Fruit fly (Drosophila melanogaster) whole organism, embryonic: ENCODE results near the gene Drs.

Experiments
- B-H2 ChIP-seq: fragments of 200-800 bp; sonication (Bioruptor generic); optimal IDR thresholded peaks from 2 replicates; lab custom pipeline; 2018; ENCODE audit warnings: missing biosample characterization, mild to moderate bottlenecking, missing genetic modification characterization
- CG10147 ChIP-seq: fragments of 200-800 bp; sonication (Bioruptor generic); optimal IDR thresholded peaks from 2 replicates; lab custom pipeline; 2019; ENCODE audit warnings: missing biosample characterization, mild to moderate bottlenecking, missing genetic modification characterization, moderate library complexity
- CG11723 ChIP-seq: fragments of 200-800 bp; sonication (Bioruptor generic); optimal IDR thresholded peaks from 2 replicates; lab custom pipeline; 2017; ENCODE audit warnings: missing biosample characterization, mild to moderate bottlenecking, missing genetic modification characterization
- CG12104 ChIP-seq: fragments of 200-800 bp; sonication (Bioruptor generic); optimal IDR thresholded peaks from 3 replicates; lab custom pipeline; 2016; ENCODE audit warnings: missing biosample characterization, missing genetic modification characterization
- CG12219 ChIP-seq: fragments of 200-800 bp; sonication (Bioruptor generic); optimal IDR thresholded peaks from 3 replicates; lab custom pipeline; 2018; ENCODE audit warnings: missing biosample characterization, mild to moderate bottlenecking, missing genetic modification characterization
- CG12769 ChIP-seq: fragments of 200-800 bp; sonication (Bioruptor generic); optimal IDR thresholded peaks from 2 replicates; lab custom pipeline; 2019; ENCODE audit warnings: missing biosample characterization, mild to moderate bottlenecking, missing genetic modification characterization, moderate library complexity
- CG12942 ChIP-seq: fragments of 200-800 bp; sonication (Bioruptor generic); optimal IDR thresholded peaks from 3 replicates; lab custom pipeline; 2016; ENCODE audit warnings: missing biosample characterization, missing genetic modification characterization
- CG13123 ChIP-seq: fragments of 200-800 bp; sonication (Bioruptor generic); optimal IDR thresholded peaks from 2 replicates; lab custom pipeline; 2016; ENCODE audit warnings: missing biosample characterization, missing genetic modification characterization
- CG14050 ChIP-seq: fragments of 200-800 bp; sonication (Bioruptor generic); IDR thresholded peaks from 3 replicates; pipeline ENCODE4 v1.3.6; 2022; ENCODE audit warnings: missing biosample characterization, missing genetic modification characterization
- CG15073 ChIP-seq: fragments of 200-800 bp; sonication (Bioruptor generic); optimal IDR thresholded peaks from 2 replicates; lab custom pipeline; 2016; ENCODE audit warnings: missing biosample characterization, missing genetic modification characterization
- CG15696 ChIP-seq: fragments of 200-800 bp; sonication (Bioruptor generic); optimal IDR thresholded peaks from 2 replicates; lab custom pipeline; 2019; ENCODE audit warnings: missing biosample characterization, mild to moderate bottlenecking, missing genetic modification characterization, moderate library complexity
- CG1647 ChIP-seq: fragments of 200-800 bp; sonication (Bioruptor generic); optimal IDR thresholded peaks from 3 replicates; lab custom pipeline; 2016; ENCODE audit warnings: missing biosample characterization, missing genetic modification characterization
- CG17186 ChIP-seq: fragments of 200-800 bp; sonication (Bioruptor generic); optimal IDR thresholded peaks from 3 replicates; lab custom pipeline; 2017; ENCODE audit warnings: missing biosample characterization, missing genetic modification reagents, missing genetic modification characterization
- CG18262 ChIP-seq: fragments of 200-800 bp; optimal IDR thresholded peaks from 3 replicates; lab custom pipeline; 2019; ENCODE audit warnings: missing biosample characterization, mild to moderate bottlenecking, missing genetic modification characterization, moderate library complexity
- CG2875 ChIP-seq: fragments of 200-800 bp; sonication (Bioruptor generic); optimal IDR thresholded peaks from 2 replicates; lab custom pipeline; 2017; ENCODE audit warnings: missing biosample characterization, mild to moderate bottlenecking, missing genetic modification characterization, missing genetic modification reagents
- CG30431 ChIP-seq: fragments of 200-800 bp; sonication (Bioruptor generic); optimal IDR thresholded peaks from 2 replicates; lab custom pipeline; 2017; ENCODE audit warnings: missing biosample characterization, missing genetic modification characterization
- CG33557 ChIP-seq: fragments of 200-800 bp; sonication (Bioruptor generic); optimal IDR thresholded peaks from 2 replicates; lab custom pipeline; 2019; ENCODE audit warnings: missing biosample characterization, mild to moderate bottlenecking, missing genetic modification characterization, moderate library complexity
- CG3726 ChIP-seq: fragments of 200-800 bp; sonication (Bioruptor generic); IDR thresholded peaks from 3 replicates; pipeline ENCODE4, ENCODE4 v1.3.6; 2022; ENCODE audit warnings: missing biosample characterization, missing genetic modification characterization
- CG4404 ChIP-seq: fragments of 200-800 bp; sonication (Bioruptor generic); IDR thresholded peaks from 2 replicates; pipeline ENCODE4 v1.3.6; 2022; ENCODE audit warnings: missing biosample characterization, missing genetic modification characterization
- CG4820 ChIP-seq: fragments of 200-800 bp; sonication (Bioruptor generic); optimal IDR thresholded peaks from 3 replicates; lab custom pipeline; 2016; ENCODE audit warnings: missing biosample characterization, missing genetic modification characterization
- CG4854 ChIP-seq: fragments of 200-800 bp; sonication (Bioruptor generic); optimal IDR thresholded peaks from 2 replicates; lab custom pipeline; 2016; ENCODE audit warnings: missing biosample characterization, missing genetic modification characterization, inconsistent platforms
- CG6765 ChIP-seq: fragments of 200-800 bp; sonication (Bioruptor generic); optimal IDR thresholded peaks from 3 replicates; lab custom pipeline; 2017; ENCODE audit warnings: missing biosample characterization, mild to moderate bottlenecking, missing genetic modification characterization
- CG9797 ChIP-seq: fragments of 200-800 bp; sonication (Bioruptor generic); optimal IDR thresholded peaks from 3 replicates; lab custom pipeline; 2018; ENCODE audit warnings: missing biosample characterization, mild to moderate bottlenecking, missing genetic modification characterization
- CG9817 ChIP-seq: fragments of 200-800 bp; sonication (Bioruptor generic); optimal IDR thresholded peaks from 2 replicates; lab custom pipeline; 2018; ENCODE audit warnings: missing biosample characterization, mild to moderate bottlenecking, missing genetic modification characterization, moderate library complexity
- D19A ChIP-seq: fragments of 200-800 bp; optimal IDR thresholded peaks from 3 replicates; lab custom pipeline; 2019; ENCODE audit warnings: missing biosample characterization, mild to moderate bottlenecking, missing genetic modification characterization, moderate library complexity
- Dll ChIP-seq: fragments of 200-800 bp; sonication (Bioruptor generic); IDR thresholded peaks from 4 replicates; pipeline ENCODE4 v1.3.6; 2022; ENCODE audit warnings: missing biosample characterization, missing genetic modification characterization; ENCODE audit not compliant: partially characterized antibody
- Hand ChIP-seq: fragments of 200-800 bp; sonication (Bioruptor generic); optimal IDR thresholded peaks from 2 replicates; lab custom pipeline; 2017; ENCODE audit warnings: mild to moderate bottlenecking, missing biosample characterization, missing genetic modification reagents, missing genetic modification characterization
- Hsf ChIP-seq: fragments of 200-800 bp; sonication (Bioruptor generic); optimal IDR thresholded peaks from 3 replicates; lab custom pipeline; 2016; ENCODE audit warnings: missing biosample characterization, missing genetic modification characterization
- NC2α ChIP-seq: fragments of 200-800 bp; sonication (Bioruptor generic); optimal IDR thresholded peaks from 2 replicates; lab custom pipeline; 2016; ENCODE audit warnings: missing biosample characterization, missing genetic modification characterization
- Nf-YC ChIP-seq: fragments of 200-800 bp; optimal IDR thresholded peaks from 3 replicates; lab custom pipeline; 2019; ENCODE audit warnings: missing biosample characterization, mild to moderate bottlenecking, missing genetic modification characterization, moderate library complexity
- Sry-δ ChIP-seq: fragments of 200-800 bp; sonication (Bioruptor generic); optimal IDR thresholded peaks from 2 replicates; lab custom pipeline; 2016; ENCODE audit warnings: missing biosample characterization, missing genetic modification characterization
- bbx ChIP-seq: fragments of 200-800 bp; sonication (Bioruptor generic); IDR thresholded peaks from 2 replicates; pipeline ENCODE4 v1.3.6; 2022; ENCODE audit warnings: missing biosample characterization, missing genetic modification characterization; ENCODE audit not compliant: partially characterized antibody
- chn ChIP-seq: fragments of 200-800 bp; sonication (Bioruptor generic); optimal IDR thresholded peaks from 2 replicates; lab custom pipeline; 2016; ENCODE audit warnings: missing biosample characterization, missing genetic modification characterization
- dati ChIP-seq: fragments of 200-800 bp; sonication (Bioruptor generic); IDR thresholded peaks from 2 replicates; pipeline ENCODE4 v1.3.6; 2022; ENCODE audit warnings: missing biosample characterization, missing genetic modification characterization
- emc ChIP-seq: fragments of 200-800 bp; sonication (Bioruptor generic); optimal IDR thresholded peaks from 2 replicates; lab custom pipeline; 2016; ENCODE audit warnings: missing biosample characterization, missing genetic modification characterization
- gcm2 ChIP-seq: fragments of 200-800 bp; sonication (Bioruptor generic); optimal IDR thresholded peaks from 2 replicates; lab custom pipeline; 2016; ENCODE audit warnings: missing biosample characterization, missing genetic modification characterization
- gt ChIP-seq: fragments of 200-800 bp; sonication (Bioruptor generic); IDR thresholded peaks from 2 replicates; pipeline ENCODE4 v1.3.6; 2022; ENCODE audit warnings: missing biosample characterization, missing genetic modification characterization
- jing ChIP-seq: fragments of 200-800 bp; sonication (Bioruptor generic); optimal IDR thresholded peaks from 2 replicates; lab custom pipeline; 2018; ENCODE audit warnings: missing biosample characterization, mild to moderate bottlenecking, missing genetic modification characterization
- kah ChIP-seq: fragments of 200-800 bp; sonication (Bioruptor generic); optimal IDR thresholded peaks from 2 replicates; lab custom pipeline; 2018; ENCODE audit warnings: missing biosample characterization, mild to moderate bottlenecking, missing genetic modification characterization
- lilli ChIP-seq: fragments of 200-800 bp; sonication (Bioruptor generic); optimal IDR thresholded peaks from 3 replicates; lab custom pipeline; 2016; ENCODE audit warnings: missing biosample characterization, missing genetic modification characterization
- mam ChIP-seq: fragments of 200-800 bp; sonication (Bioruptor generic); optimal IDR thresholded peaks from 3 replicates; lab custom pipeline; 2016; ENCODE audit warnings: missing biosample characterization, missing genetic modification characterization
- nom ChIP-seq: fragments of 200-800 bp; sonication (Bioruptor generic); optimal IDR thresholded peaks from 2 replicates; lab custom pipeline; 2017; ENCODE audit warnings: missing biosample characterization, missing genetic modification characterization, mild to moderate bottlenecking, moderate library complexity, missing genetic modification reagents
- p53 ChIP-seq: fragments of 200-800 bp; sonication (Bioruptor generic); optimal IDR thresholded peaks from 2 replicates; lab custom pipeline; 2016; ENCODE audit warnings: missing biosample characterization, missing genetic modification characterization
- pan ChIP-seq, 4 experiments: fragments of >200 bp in 3 of 4; fragments of 200-800 bp in 1 of 4; sonication (Bioruptor generic) in 1 of 4; optimal IDR thresholded peaks in 3 of 4; IDR thresholded peaks in 1 of 4; 2 replicates each; pipeline versions ENCODE4 v1.3.6 to Lab custom; 2017 to 2022; ENCODE audit warnings: missing biosample characterization in 2 of 4, missing genetic modification characterization in 2 of 4, mixed read lengths in 1 of 4
- pnt ChIP-seq: fragments of 200-800 bp; sonication (Bioruptor generic); optimal IDR thresholded peaks from 3 replicates; lab custom pipeline; 2016; ENCODE audit warnings: missing biosample characterization, missing genetic modification characterization
- sens-2 ChIP-seq: fragments of 200-800 bp; sonication (Bioruptor generic); IDR thresholded peaks from 2 replicates; pipeline ENCODE4 v1.3.6; 2022; ENCODE audit warnings: missing biosample characterization, missing genetic modification characterization
- slou ChIP-seq: fragments of 200-800 bp; sonication (Bioruptor generic); optimal IDR thresholded peaks from 3 replicates; lab custom pipeline; 2016; ENCODE audit warnings: missing biosample characterization, missing genetic modification characterization
- tgo ChIP-seq: fragments of 200-800 bp; sonication (Bioruptor generic); IDR thresholded peaks from 3 replicates; pipeline ENCODE4 v1.3.6; 2022; ENCODE audit warnings: missing biosample characterization, missing genetic modification characterization
- tna ChIP-seq: fragments of 200-800 bp; sonication (Bioruptor generic); IDR thresholded peaks from 2 replicates; pipeline ENCODE4 v1.3.6; 2022; ENCODE audit warnings: missing biosample characterization, missing genetic modification characterization; ENCODE audit not compliant: partially characterized antibody
- zen2 ChIP-seq: fragments of 200-800 bp; sonication (Bioruptor generic); IDR thresholded peaks from 3 replicates; pipeline ENCODE4 v1.3.6; 2022; ENCODE audit warnings: missing biosample characterization, missing genetic modification characterization; ENCODE audit not compliant: partially characterized antibody
- zfh2 ChIP-seq: fragments of 200-800 bp; sonication (Bioruptor generic); optimal IDR thresholded peaks from 2 replicates; lab custom pipeline; 2016; ENCODE audit warnings: missing biosample characterization, missing genetic modification characterization

Gene Drs

dm6 chr3L:3411699-3412098 lies 42.3 kb downstream of the Drs start (continued):
- TF ChIP-seq D19A (tag; lab: Kevin White, UChicago) (no peak), Dll (peak; percentile 67), B-H2 (GFP tag; lab: Kevin White, UChicago) (no peak), CG13123 (GFP tag; lab: Kevin White, UChicago) (no peak), dati (GFP tag; lab: Robert Waterston, UW) (no peak), CG1647 (no peak), CG10147 (GFP tag; lab: Kevin White, UChicago) (peak; percentile 64), zfh2 (GFP tag; lab: Kevin White, UChicago) (peak; percentile 46), CG30431 (no peak), CG15696 (tag; lab: Kevin White, UChicago) (no peak), emc (GFP tag; lab: Kevin White, UChicago) (peak; percentile 4), CG9797 (GFP tag; lab: Kevin White, UChicago) (no peak), pan (optimal IDR thresholded peaks at IDR 0.05; lab: Kevin White, UChicago) (no peak), pan (GFP tag; optimal IDR thresholded peaks at IDR 0.05 in 1 of 2, IDR thresholded peaks at IDR 0.05 in 1 of 2) (no peak), Hand (GFP tag; lab: Kevin White, UChicago) (peak; percentile 58), zen2 (GFP tag; lab: Robert Waterston, UW) (peak; percentile 47; the same call in 2 of the 3 replicates), CG2875 (GFP tag; lab: Kevin White, UChicago) (no peak), pnt (GFP tag; lab: Kevin White, UChicago) (no peak), CG6765 (no peak), mam (GFP tag; lab: Kevin White, UChicago) (peak; percentile 21), nom (GFP tag; lab: Kevin White, UChicago) (no peak), CG9817 (tag; lab: Kevin White, UChicago) (peak; percentile 37), CG3726 (GFP tag; lab: Robert Waterston, UW) (no peak), lilli (GFP tag; lab: Kevin White, UChicago) (peak; percentile 50), CG11723 (no peak), Hsf (no peak), Sry-δ (GFP tag; lab: Kevin White, UChicago) (peak; percentile 48), CG12104 (GFP tag; lab: Kevin White, UChicago) (no peak), jing (no peak), chn (no peak), kah (no peak), CG12942 (GFP tag; lab: Kevin White, UChicago) (no peak), tgo (0 out of 3 replicates have a peak, but pooled peaks have one; percentile 29), CG4820 (no peak), gt (GFP tag; lab: Robert Waterston, UW) (no peak), CG33557 (GFP tag; lab: Kevin White, UChicago) (no peak), bbx (GFP tag; lab: Robert Waterston, UW) (no peak), CG4404 (GFP tag; lab: Robert Waterston, UW) (no peak), slou (no peak), p53 (GFP tag; lab: Kevin White, UChicago) (no peak), CG12769 (tag; lab: Kevin White, UChicago) (peak; percentile 24), NC2α (GFP tag; lab: Kevin White, UChicago) (no peak), CG4854 (no peak), CG12219 (no peak), Nf-YC (tag; lab: Kevin White, UChicago) (peak; percentile 16), CG15073 (no peak), sens-2 (no peak), CG18262 (tag; lab: Kevin White, UChicago) (peak; percentile 10), tna (GFP tag; lab: Robert Waterston, UW) (no peak), CG14050 (GFP tag; lab: Robert Waterston, UW) (no peak), gcm2 (GFP tag; lab: Kevin White, UChicago) (no peak), CG17186 (GFP tag; lab: Kevin White, UChicago) (no peak)
